Worm (Caenorhabditis elegans): ENCODE measurements around the gene srw-107.

ce11 chrV:501230-501629, 20.2 kb downstream of the srw-107 start, which contains the start of gene str-256:
- TF ChIP-seq ces-1 (GFP tag; optimal IDR thresholded peaks at IDR 0.05), result no peak
- TF ChIP-seq unc-62 (GFP tag; optimal IDR thresholded peaks at IDR 0.05), result no peak
- TF ChIP-seq elt-3 (tag; optimal IDR thresholded peaks at IDR 0.05), result no peak

Data from whole organism, L1 larva.